Worm (Caenorhabditis elegans): ENCODE data around the gene C55C3.8.

DNA sequence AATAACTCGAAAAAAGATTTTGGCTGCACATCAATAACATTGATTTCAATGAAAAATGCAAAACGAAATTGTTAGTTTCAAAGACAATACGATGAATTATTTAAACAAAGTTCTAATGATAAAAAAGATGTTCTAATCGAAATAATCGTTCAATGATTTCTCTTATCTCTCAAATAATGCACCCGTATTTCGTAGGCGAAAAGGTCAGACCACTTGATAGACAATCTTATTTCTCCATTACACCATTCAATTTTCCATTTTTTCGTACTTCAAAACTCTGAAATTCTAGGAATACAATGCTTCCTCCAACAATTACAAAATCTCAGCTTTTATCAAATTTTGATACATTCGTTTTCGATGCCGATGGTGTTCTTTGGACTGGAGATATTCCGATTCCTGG lies 53.3 kb downstream of the C55C3.8 start, which contains the start of gene C45E5.1:
- TF ChIP-seq flt-1 (GFP tag; IDR thresholded peaks at IDR 0.05), result no peak
- TF ChIP-seq F13C5.2 (tag; optimal IDR thresholded peaks at IDR 0.05), result no peak
- TF ChIP-seq ama-1 (optimal IDR thresholded peaks at IDR 0.05), result no peak
